Fruit fly (Drosophila melanogaster) whole organism, embryonic: ENCODE results near the gene CG3630.

Source experiments
- Adf1 ChIP-seq: fragments of 200-800 bp; sonication (Bioruptor generic); IDR thresholded peaks from 2 replicates; pipeline ENCODE4 v1.3.6; 2022; ENCODE audit warnings: missing biosample characterization, missing genetic modification characterization
- B-H1 ChIP-seq: fragments of 200-800 bp; sonication (Bioruptor generic); IDR thresholded peaks from 3 replicates; pipeline ENCODE4 v1.3.6; 2022; ENCODE audit warnings: missing biosample characterization, missing genetic modification characterization
- B-H2 ChIP-seq: fragments of 200-800 bp; sonication (Bioruptor generic); optimal IDR thresholded peaks from 2 replicates; lab custom pipeline; 2018; ENCODE audit warnings: missing biosample characterization, mild to moderate bottlenecking, missing genetic modification characterization
- BtbVII ChIP-seq: fragments of 200-800 bp; sonication (Bioruptor generic); optimal IDR thresholded peaks from 3 replicates; lab custom pipeline; 2017; ENCODE audit warnings: missing biosample characterization, mild to moderate bottlenecking, missing genetic modification characterization
- CG10267 ChIP-seq: fragments of 200-800 bp; sonication (Bioruptor generic); optimal IDR thresholded peaks from 2 replicates; lab custom pipeline; 2018; ENCODE audit warnings: missing biosample characterization, mild to moderate bottlenecking, missing genetic modification characterization, moderate library complexity
- CG11093 ChIP-seq: fragments of 200-800 bp; sonication (Bioruptor generic); IDR thresholded peaks from 3 replicates; pipeline ENCODE4 v1.3.6; 2022; ENCODE audit warnings: missing biosample characterization, missing genetic modification characterization
- CG14860 ChIP-seq: fragments of 200-800 bp; sonication (Bioruptor generic); IDR thresholded peaks from 3 replicates; pipeline ENCODE4 v1.3.6; 2022; ENCODE audit warnings: missing biosample characterization, missing genetic modification characterization; ENCODE audit not compliant: partially characterized antibody
- CG31224 ChIP-seq: fragments of 200-800 bp; sonication (Bioruptor generic); IDR thresholded peaks from 2 replicates; pipeline ENCODE4 v1.3.6; 2022; ENCODE audit warnings: missing biosample characterization, missing genetic modification characterization
- CG42726 ChIP-seq: fragments of 200-800 bp; sonication (Bioruptor generic); IDR thresholded peaks from 2 replicates; pipeline ENCODE4 v1.3.6; 2022; ENCODE audit warnings: missing biosample characterization, missing genetic modification characterization; ENCODE audit not compliant: partially characterized antibody
- CG43689 ChIP-seq: fragments of 200-800 bp; sonication (Bioruptor generic); IDR thresholded peaks from 2 replicates; pipeline ENCODE4 v1.3.6; 2022; ENCODE audit warnings: missing biosample characterization, missing genetic modification characterization
- CG4404 ChIP-seq: fragments of 200-800 bp; sonication (Bioruptor generic); IDR thresholded peaks from 2 replicates; pipeline ENCODE4 v1.3.6; 2022; ENCODE audit warnings: missing biosample characterization, missing genetic modification characterization
- CG6689 ChIP-seq: fragments of 200-800 bp; sonication (Bioruptor generic); IDR thresholded peaks from 2 replicates; pipeline ENCODE4 v1.3.6; 2022; ENCODE audit warnings: missing biosample characterization, missing genetic modification characterization
- CG8478 ChIP-seq: fragments of >200 bp; optimal IDR thresholded peaks from 2 replicates; lab custom pipeline; 2018
- CG8944 ChIP-seq: fragments of 200-800 bp; sonication (Bioruptor generic); optimal IDR thresholded peaks from 3 replicates; lab custom pipeline; 2016; ENCODE audit warnings: missing biosample characterization, missing genetic modification characterization
- CG9797 ChIP-seq: fragments of 200-800 bp; sonication (Bioruptor generic); optimal IDR thresholded peaks from 3 replicates; lab custom pipeline; 2018; ENCODE audit warnings: missing biosample characterization, mild to moderate bottlenecking, missing genetic modification characterization
- Dbx ChIP-seq: fragments of 200-800 bp; sonication (Bioruptor generic); IDR thresholded peaks from 3 replicates; pipeline ENCODE4 v1.3.6; 2022; ENCODE audit warnings: missing biosample characterization, missing genetic modification characterization
- Drgx ChIP-seq: fragments of 200-800 bp; sonication (Bioruptor generic); IDR thresholded peaks from 2 replicates; pipeline ENCODE4 v1.3.6; 2022; ENCODE audit warnings: missing biosample characterization, missing genetic modification characterization
- Hr78 ChIP-seq, 2 experiments: fragments of 200-800 bp in 1 of 2; fragments of >200 bp in 1 of 2; sonication (Bioruptor generic) in 1 of 2; optimal IDR thresholded peaks; 2 replicates each; lab custom pipeline; 2017 to 2019; ENCODE audit warnings: missing biosample characterization in 2 of 2, missing genetic modification characterization in 2 of 2, mild to moderate bottlenecking in 1 of 2, moderate library complexity in 1 of 2
- Max ChIP-seq: fragments of 200-800 bp; sonication (Bioruptor generic); optimal IDR thresholded peaks from 2 replicates; lab custom pipeline; 2016; ENCODE audit warnings: missing biosample characterization, mild to moderate bottlenecking, missing genetic modification characterization
- Med ChIP-seq: fragments of 200-800 bp; sonication (Bioruptor generic); peaks from one replicate; lab custom pipeline; 2016; ENCODE audit warnings: missing biosample characterization, missing genetic modification characterization, mild to moderate bottlenecking, inconsistent platforms, moderate library complexity
- Mes4 ChIP-seq: fragments of 200-800 bp; sonication (Bioruptor generic); optimal IDR thresholded peaks from 2 replicates; lab custom pipeline; 2016; ENCODE audit warnings: missing biosample characterization, missing genetic modification characterization
- NK7.1 ChIP-seq: fragments of 200-800 bp; sonication (Bioruptor generic); optimal IDR thresholded peaks from 3 replicates; lab custom pipeline; 2016; ENCODE audit warnings: missing biosample characterization, missing genetic modification characterization
- Nf-YB ChIP-seq: fragments of 200-800 bp; sonication (Bioruptor generic); optimal IDR thresholded peaks from 3 replicates; lab custom pipeline; 2019; ENCODE audit warnings: missing biosample characterization, mild to moderate bottlenecking, missing genetic modification characterization, moderate library complexity
- Ptx1 ChIP-seq: fragments of 200-800 bp; sonication (Bioruptor generic); IDR thresholded peaks from 2 replicates; pipeline ENCODE4 v1.3.6; 2022; ENCODE audit warnings: missing biosample characterization, missing genetic modification characterization
- Sin3A ChIP-seq: fragments of >200 bp; optimal IDR thresholded peaks from 2 replicates; lab custom pipeline; 2018
- Xrp1 ChIP-seq: fragments of 200-800 bp; sonication (Bioruptor generic); IDR thresholded peaks from 2 replicates; pipeline ENCODE4 v1.3.6; 2022; ENCODE audit warnings: missing biosample characterization, missing genetic modification characterization
- abd-A ChIP-seq: fragments of 200-800 bp; sonication (Bioruptor generic); optimal IDR thresholded peaks from 3 replicates; lab custom pipeline; 2019; ENCODE audit warnings: missing biosample characterization, mild to moderate bottlenecking, missing genetic modification characterization, moderate library complexity
- az2 ChIP-seq: fragments of 200-800 bp; sonication (Bioruptor generic); optimal IDR thresholded peaks from 3 replicates; lab custom pipeline; 2016; ENCODE audit warnings: missing biosample characterization, missing genetic modification characterization
- crol ChIP-seq: fragments of 200-800 bp; sonication (Bioruptor generic); IDR thresholded peaks from 2 replicates; pipeline ENCODE4 v1.3.6; 2022; ENCODE audit warnings: missing biosample characterization, missing genetic modification characterization
- dati ChIP-seq: fragments of 200-800 bp; sonication (Bioruptor generic); IDR thresholded peaks from 2 replicates; pipeline ENCODE4 v1.3.6; 2022; ENCODE audit warnings: missing biosample characterization, missing genetic modification characterization
- dmrt99B ChIP-seq: fragments of 200-800 bp; sonication (Bioruptor generic); optimal IDR thresholded peaks from 2 replicates; lab custom pipeline; 2018; ENCODE audit warnings: missing biosample characterization, mild to moderate bottlenecking, missing genetic modification characterization, moderate library complexity
- dpn ChIP-seq, 2 experiments: fragments of 200-800 bp; sonication (Bioruptor generic); optimal IDR thresholded peaks; 3 replicates each; lab custom pipeline; 2016; ENCODE audit warnings: missing biosample characterization in 2 of 2, missing genetic modification characterization in 2 of 2
- dysf ChIP-seq: fragments of 200-800 bp; sonication (Bioruptor generic); IDR thresholded peaks from 3 replicates; pipeline ENCODE4 v1.3.6; 2022; ENCODE audit warnings: missing biosample characterization, missing genetic modification characterization
- en ChIP-seq: fragments of 200-800 bp; sonication (Bioruptor generic); optimal IDR thresholded peaks from 2 replicates; lab custom pipeline; 2016; ENCODE audit warnings: missing biosample characterization, missing genetic modification characterization
- fd96Cb ChIP-seq: fragments of 200-800 bp; sonication (Bioruptor generic); optimal IDR thresholded peaks from 2 replicates; lab custom pipeline; 2018; ENCODE audit warnings: missing biosample characterization, mild to moderate bottlenecking, missing genetic modification characterization, moderate library complexity
- ftz-f1 ChIP-seq: fragments of 200-800 bp; sonication (Bioruptor generic); optimal IDR thresholded peaks from 2 replicates; lab custom pipeline; 2016; ENCODE audit warnings: missing biosample characterization, missing genetic modification characterization
- grau ChIP-seq: fragments of 200-800 bp; optimal IDR thresholded peaks from 3 replicates; lab custom pipeline; 2019; ENCODE audit warnings: missing biosample characterization, mild to moderate bottlenecking, missing genetic modification characterization, moderate library complexity
- grn ChIP-seq: fragments of 200-800 bp; sonication (Bioruptor generic); optimal IDR thresholded peaks from 3 replicates; lab custom pipeline; 2017; ENCODE audit warnings: missing biosample characterization, missing genetic modification characterization
- h ChIP-seq: fragments of >200 bp; optimal IDR thresholded peaks from 2 replicates; lab custom pipeline; 2017
- ham ChIP-seq: fragments of 200-800 bp; sonication (Bioruptor generic); IDR thresholded peaks from 2 replicates; pipeline ENCODE4 v1.3.6; 2022; ENCODE audit warnings: missing biosample characterization, missing genetic modification characterization
- lmd ChIP-seq: fragments of 200-800 bp; sonication (Bioruptor generic); IDR thresholded peaks from 2 replicates; pipeline ENCODE4 v1.3.6; 2022; ENCODE audit warnings: missing biosample characterization, missing genetic modification characterization
- nerfin-2 ChIP-seq: fragments of 200-800 bp; sonication (Bioruptor generic); IDR thresholded peaks from 2 replicates; pipeline ENCODE4 v1.3.6; 2022; ENCODE audit warnings: missing biosample characterization, missing genetic modification characterization; ENCODE audit not compliant: partially characterized antibody
- p53 ChIP-seq: fragments of 200-800 bp; sonication (Bioruptor generic); optimal IDR thresholded peaks from 2 replicates; lab custom pipeline; 2016; ENCODE audit warnings: missing biosample characterization, missing genetic modification characterization
- prd ChIP-seq, 3 experiments: fragments of >200 bp in 2 of 3; fragments of 200-800 bp in 1 of 3; sonication (Bioruptor generic) in 1 of 3; optimal IDR thresholded peaks in 2 of 3; IDR thresholded peaks in 1 of 3; 2 replicates in 2 of 3; 3 replicates in 1 of 3; pipeline versions ENCODE4 v1.3.6 to Lab custom; 2017 to 2022; ENCODE audit warnings: missing biosample characterization in 1 of 3, missing genetic modification characterization in 1 of 3
- slbo ChIP-seq: fragments of 200-800 bp; sonication (Bioruptor generic); IDR thresholded peaks from 2 replicates; pipeline ENCODE4 v1.3.6; 2022; ENCODE audit warnings: missing biosample characterization, missing genetic modification characterization
- slp2 ChIP-seq: fragments of 200-800 bp; sonication (Bioruptor generic); optimal IDR thresholded peaks from 2 replicates; lab custom pipeline; 2016; ENCODE audit warnings: missing biosample characterization, missing genetic modification characterization
- stc ChIP-seq: fragments of 200-800 bp; sonication (Bioruptor generic); IDR thresholded peaks from 2 replicates; pipeline ENCODE4 v1.3.6; 2022; ENCODE audit warnings: missing biosample characterization, missing genetic modification characterization
- sug ChIP-seq: fragments of 200-800 bp; optimal IDR thresholded peaks from 2 replicates; lab custom pipeline; 2019; ENCODE audit warnings: missing biosample characterization, mild to moderate bottlenecking, missing genetic modification characterization, moderate library complexity
- vnd ChIP-seq: fragments of 200-800 bp; sonication (Bioruptor generic); IDR thresholded peaks from 3 replicates; pipeline ENCODE4 v1.3.6; 2022; ENCODE audit warnings: missing biosample characterization, missing genetic modification characterization; ENCODE audit not compliant: partially characterized antibody

Gene CG3630

dm6 chrX:2172420-2172827 is 10.4 kb downstream of the CG3630 start, which contains the start of gene ND-B14.5A (continued):
- TF ChIP-seq Adf1 (no peak), Sin3A (lab: Kevin White, UChicago) (no peak), dpn (GFP tag; optimal IDR thresholded peaks at IDR 0.05; lab: Kevin White, UChicago) (no peak), nerfin-2 (GFP tag; lab: Robert Waterston, UW) (peak; percentile 99), CG10267 (tag; lab: Kevin White, UChicago) (peak; percentile 14), CG8944 (GFP tag; lab: Kevin White, UChicago) (no peak), vnd (GFP tag; lab: Robert Waterston, UW) (peak; percentile 92), stc (GFP tag; lab: Robert Waterston, UW) (no peak), p53 (GFP tag; lab: Kevin White, UChicago) (no peak), h (no peak), B-H2 (GFP tag; lab: Kevin White, UChicago) (no peak), CG14860 (GFP tag; lab: Robert Waterston, UW) (peak; percentile 97), dati (no peak), NK7.1 (GFP tag; lab: Kevin White, UChicago) (no peak), dysf (GFP tag; lab: Robert Waterston, UW) (no peak)

- no peak for TF ChIP-seq B-H1 (GFP tag; lab: Robert Waterston, UW)
- peak; percentile 60 for TF ChIP-seq ftz-f1 (GFP tag; lab: Kevin White, UChicago)
- TF ChIP-seq Dbx (GFP tag; lab: Robert Waterston, UW), result 0 out of 3 replicates have a peak, but pooled peaks have one; percentile 7
- no peak for TF ChIP-seq slbo
- TF ChIP-seq fd96Cb (tag; lab: Kevin White, UChicago), result no peak
- no peak for TF ChIP-seq Max (GFP tag; lab: Kevin White, UChicago)
- no peak for TF ChIP-seq CG43689 (GFP tag; lab: Robert Waterston, UW)
- TF ChIP-seq grn, result peak; percentile 56
- TF ChIP-seq Nf-YB (GFP tag; lab: Kevin White, UChicago), result no peak
- TF ChIP-seq vnd (GFP tag; lab: Robert Waterston, UW), result no peak
- no peak for TF ChIP-seq CG42726
- peak; percentile 91 for TF ChIP-seq sug
- no peak for TF ChIP-seq dmrt99B (tag; lab: Kevin White, UChicago)
- TF ChIP-seq CG9797 (GFP tag; lab: Kevin White, UChicago), result no peak
- no peak for TF ChIP-seq abd-A (tag; lab: Kevin White, UChicago)
- no peak for TF ChIP-seq CG8478 (lab: Kevin White, UChicago)
- no peak for TF ChIP-seq crol (GFP tag; lab: Robert Waterston, UW)
- no peak for TF ChIP-seq CG11093 (GFP tag; lab: Robert Waterston, UW)
- TF ChIP-seq Hr78 (GFP tag; optimal IDR thresholded peaks at IDR 0.05; lab: Kevin White, UChicago), result peak in 1 of 2 experiments; percentile 64
- no peak for TF ChIP-seq grau
- TF ChIP-seq Ptx1, result no peak
- no peak for TF ChIP-seq slp2 (GFP tag; lab: Kevin White, UChicago)
- no peak for TF ChIP-seq BtbVII (GFP tag; lab: Kevin White, UChicago)
- TF ChIP-seq en (GFP tag; lab: Kevin White, UChicago), result no peak
- TF ChIP-seq CG6689 (GFP tag; lab: Robert Waterston, UW), result no peak
- TF ChIP-seq Mes4 (GFP tag; lab: Kevin White, UChicago), result no peak
- TF ChIP-seq lmd (GFP tag; lab: Robert Waterston, UW), result no peak
- TF ChIP-seq CG4404 (GFP tag; lab: Robert Waterston, UW), result no peak
- TF ChIP-seq Xrp1 (GFP tag; lab: Robert Waterston, UW), result no peak
- TF ChIP-seq ham, result no peak
- TF ChIP-seq CG31224 (GFP tag; lab: Robert Waterston, UW), result no peak
- TF ChIP-seq Drgx, result no peak
- no peak for TF ChIP-seq az2 (GFP tag; lab: Kevin White, UChicago)
- TF ChIP-seq Med (GFP tag; lab: Kevin White, UChicago), result peak; percentile 48
- no peak for TF ChIP-seq prd (optimal IDR thresholded peaks at IDR 0.05; lab: Kevin White, UChicago)
- TF ChIP-seq prd (GFP tag; IDR thresholded peaks at IDR 0.05; lab: Robert Waterston, UW), result no peak
- TF ChIP-seq, all 482 proteins: peak for 6
Measured at dm6 chrX:2175265-2175795, 13.3 kb downstream of the CG3630 start, which contains the start of gene Cyp4d14. Gene Cyp4d14, minus strand, starts transcription at chrX:2175315.
